Fruit fly (Drosophila melanogaster) whole organism, embryonic: Measurements from ENCODE around the gene lqfR.
A peak's percentile ranks its signal among the peaks of the same experiment; 100 is the strongest.

ENCODE experiments used
- Atf-2 ChIP-seq: fragments of 200-800 bp; sonication (Bioruptor generic); optimal IDR thresholded peaks from 2 replicates; lab custom pipeline; 2016; ENCODE audit warnings: missing biosample characterization, missing genetic modification characterization
- CG10209 ChIP-seq: fragments of 200-800 bp; sonication (Bioruptor generic); optimal IDR thresholded peaks from 3 replicates; lab custom pipeline; 2017; ENCODE audit warnings: missing biosample characterization, mild to moderate bottlenecking, missing genetic modification characterization, missing genetic modification reagents
- CG10979 ChIP-seq: fragments of 200-800 bp; sonication (Bioruptor generic); optimal IDR thresholded peaks from 2 replicates; lab custom pipeline; 2018; ENCODE audit warnings: missing biosample characterization, mild to moderate bottlenecking, missing genetic modification characterization, moderate library complexity
- CG11093 ChIP-seq: fragments of 200-800 bp; sonication (Bioruptor generic); IDR thresholded peaks from 3 replicates; pipeline ENCODE4 v1.3.6; 2022; ENCODE audit warnings: missing biosample characterization, missing genetic modification characterization
- CG11247 ChIP-seq: fragments of 200-800 bp; sonication (Bioruptor generic); IDR thresholded peaks from 2 replicates; pipeline ENCODE4 v1.3.6; 2022; ENCODE audit warnings: missing biosample characterization, missing genetic modification characterization
- CG12659 ChIP-seq: fragments of 200-800 bp; sonication (Bioruptor generic); optimal IDR thresholded peaks from 3 replicates; lab custom pipeline; 2017; ENCODE audit warnings: mild to moderate bottlenecking, missing biosample characterization, missing genetic modification reagents, missing genetic modification characterization
- CG14050 ChIP-seq: fragments of 200-800 bp; sonication (Bioruptor generic); IDR thresholded peaks from 3 replicates; pipeline ENCODE4 v1.3.6; 2022; ENCODE audit warnings: missing biosample characterization, missing genetic modification characterization
- CG15479 ChIP-seq: fragments of 200-800 bp; sonication (Bioruptor generic); optimal IDR thresholded peaks from 3 replicates; lab custom pipeline; 2019; ENCODE audit warnings: missing biosample characterization, mild to moderate bottlenecking, missing genetic modification characterization, moderate library complexity
- CG1602 ChIP-seq: fragments of 200-800 bp; sonication (Bioruptor generic); optimal IDR thresholded peaks from 3 replicates; lab custom pipeline; 2016; ENCODE audit warnings: missing biosample characterization, missing genetic modification characterization
- CG16863 ChIP-seq: fragments of 200-800 bp; sonication (Bioruptor generic); optimal IDR thresholded peaks from 3 replicates; lab custom pipeline; 2016; ENCODE audit warnings: missing biosample characterization, missing genetic modification characterization
- CG17361 ChIP-seq: fragments of 200-800 bp; sonication (Bioruptor generic); IDR thresholded peaks from 3 replicates; pipeline ENCODE4 v1.3.6; 2022; ENCODE audit warnings: missing biosample characterization, missing genetic modification characterization
- CG18599 ChIP-seq: fragments of 200-800 bp; sonication (Bioruptor generic); optimal IDR thresholded peaks from 3 replicates; lab custom pipeline; 2017; ENCODE audit warnings: missing biosample characterization, missing genetic modification characterization, mild to moderate bottlenecking, moderate library complexity, missing genetic modification reagents
- CG2712 ChIP-seq: fragments of 200-800 bp; optimal IDR thresholded peaks from 3 replicates; lab custom pipeline; 2019; ENCODE audit warnings: missing biosample characterization, mild to moderate bottlenecking, missing genetic modification characterization, moderate library complexity
- CG32767 ChIP-seq: fragments of 200-800 bp; sonication (Bioruptor generic); IDR thresholded peaks from 2 replicates; pipeline ENCODE4 v1.3.6; 2022; ENCODE audit warnings: missing biosample characterization, missing genetic modification characterization
- CG33557 ChIP-seq: fragments of 200-800 bp; sonication (Bioruptor generic); optimal IDR thresholded peaks from 2 replicates; lab custom pipeline; 2019; ENCODE audit warnings: missing biosample characterization, mild to moderate bottlenecking, missing genetic modification characterization, moderate library complexity
- CG9817 ChIP-seq: fragments of 200-800 bp; sonication (Bioruptor generic); optimal IDR thresholded peaks from 2 replicates; lab custom pipeline; 2018; ENCODE audit warnings: missing biosample characterization, mild to moderate bottlenecking, missing genetic modification characterization, moderate library complexity
- CHES-1-like ChIP-seq: fragments of 200-800 bp; sonication (Bioruptor generic); optimal IDR thresholded peaks from 2 replicates; lab custom pipeline; 2016; ENCODE audit warnings: missing biosample characterization, missing genetic modification characterization
- CkIIα-i1 ChIP-seq: fragments of 200-800 bp; sonication (Bioruptor generic); IDR thresholded peaks from 2 replicates; pipeline ENCODE4 v1.3.6; 2022; ENCODE audit warnings: missing biosample characterization, missing genetic modification characterization
- Dad ChIP-seq: fragments of 200-800 bp; sonication (Bioruptor generic); optimal IDR thresholded peaks from 3 replicates; lab custom pipeline; 2016; ENCODE audit warnings: missing biosample characterization, missing genetic modification characterization
- Fer2 ChIP-seq: fragments of 200-800 bp; sonication (Bioruptor generic); optimal IDR thresholded peaks from 2 replicates; lab custom pipeline; 2018; ENCODE audit warnings: missing biosample characterization, mild to moderate bottlenecking, missing genetic modification characterization, moderate library complexity
- Gug ChIP-seq: fragments of 200-800 bp; sonication (Bioruptor generic); IDR thresholded peaks from 4 replicates; pipeline ENCODE4 v1.3.6; 2022; ENCODE audit warnings: missing biosample characterization, missing genetic modification characterization
- HLH3B ChIP-seq: fragments of 200-800 bp; sonication (Bioruptor generic); IDR thresholded peaks from 2 replicates; pipeline ENCODE4 v1.3.6; 2022; ENCODE audit warnings: missing biosample characterization, missing genetic modification characterization
- Hr3 ChIP-seq: fragments of 200-800 bp; sonication (Bioruptor generic); optimal IDR thresholded peaks from 3 replicates; lab custom pipeline; 2016; ENCODE audit warnings: missing biosample characterization, missing genetic modification characterization
- Hr51 ChIP-seq, 2 experiments: fragments of 200-800 bp; sonication (Bioruptor generic); optimal IDR thresholded peaks; 2 replicates in 1 of 2; 3 replicates in 1 of 2; lab custom pipeline; 2016 to 2018; ENCODE audit warnings: missing biosample characterization in 2 of 2, missing genetic modification characterization in 2 of 2, mild to moderate bottlenecking in 1 of 2, moderate library complexity in 1 of 2
- Lhr ChIP-seq: fragments of 200-800 bp; sonication (Bioruptor generic); optimal IDR thresholded peaks from 3 replicates; lab custom pipeline; 2017; ENCODE audit warnings: mild to moderate bottlenecking, missing biosample characterization, missing genetic modification reagents, missing genetic modification characterization
- MBD-R2 ChIP-seq: fragments of 200-800 bp; sonication (Bioruptor generic); IDR thresholded peaks from 2 replicates; pipeline ENCODE4 v1.3.6; 2022; ENCODE audit warnings: missing biosample characterization, missing genetic modification characterization
- PHDP ChIP-seq: fragments of 200-800 bp; sonication (Bioruptor generic); optimal IDR thresholded peaks from 3 replicates; lab custom pipeline; 2018; ENCODE audit warnings: missing biosample characterization, mild to moderate bottlenecking, missing genetic modification characterization, moderate library complexity
- Pdp1 ChIP-seq, 2 experiments: fragments of 200-800 bp; sonication (Bioruptor generic); optimal IDR thresholded peaks; 3 replicates each; lab custom pipeline; 2016; ENCODE audit warnings: missing biosample characterization in 2 of 2, missing genetic modification characterization in 2 of 2, mild to moderate bottlenecking in 1 of 2, moderate library complexity in 1 of 2
- Rx ChIP-seq: fragments of 200-800 bp; sonication (Bioruptor generic); IDR thresholded peaks from 2 replicates; pipeline ENCODE4 v1.3.6; 2022; ENCODE audit warnings: missing biosample characterization, missing genetic modification characterization
- Taf1 ChIP-seq: fragments of 200-800 bp; sonication (Bioruptor generic); IDR thresholded peaks from 2 replicates; pipeline ENCODE4 v1.3.6; 2022; ENCODE audit warnings: missing biosample characterization, missing genetic modification characterization
- Xbp1 ChIP-seq: fragments of 200-800 bp; sonication (Bioruptor generic); optimal IDR thresholded peaks from 3 replicates; lab custom pipeline; 2016; ENCODE audit warnings: missing biosample characterization, mild to moderate bottlenecking, missing genetic modification characterization
- bbx ChIP-seq: fragments of 200-800 bp; sonication (Bioruptor generic); IDR thresholded peaks from 2 replicates; pipeline ENCODE4 v1.3.6; 2022; ENCODE audit warnings: missing biosample characterization, missing genetic modification characterization; ENCODE audit not compliant: partially characterized antibody
- chn ChIP-seq: fragments of 200-800 bp; sonication (Bioruptor generic); optimal IDR thresholded peaks from 2 replicates; lab custom pipeline; 2016; ENCODE audit warnings: missing biosample characterization, missing genetic modification characterization
- cwo ChIP-seq: fragments of 200-800 bp; sonication (Bioruptor generic); optimal IDR thresholded peaks from 3 replicates; lab custom pipeline; 2017; ENCODE audit warnings: missing biosample characterization, missing genetic modification characterization, mild to moderate bottlenecking, moderate library complexity, missing genetic modification reagents
- dmrt11E ChIP-seq: fragments of 200-800 bp; sonication (Bioruptor generic); optimal IDR thresholded peaks from 3 replicates; lab custom pipeline; 2018; ENCODE audit warnings: missing biosample characterization, mild to moderate bottlenecking, missing genetic modification characterization, moderate library complexity
- dpn ChIP-seq, 2 experiments: fragments of 200-800 bp; sonication (Bioruptor generic); optimal IDR thresholded peaks; 3 replicates each; lab custom pipeline; 2016; ENCODE audit warnings: missing biosample characterization in 2 of 2, missing genetic modification characterization in 2 of 2
- fd102C ChIP-seq: fragments of 200-800 bp; sonication (Bioruptor generic); optimal IDR thresholded peaks from 2 replicates; lab custom pipeline; 2018; ENCODE audit warnings: missing biosample characterization, mild to moderate bottlenecking, missing genetic modification characterization, moderate library complexity
- gcm ChIP-seq: fragments of 200-800 bp; sonication (Bioruptor generic); optimal IDR thresholded peaks from 2 replicates; lab custom pipeline; 2019; ENCODE audit warnings: missing biosample characterization, mild to moderate bottlenecking, missing genetic modification characterization, moderate library complexity
- her ChIP-seq: fragments of 200-800 bp; sonication (Bioruptor generic); optimal IDR thresholded peaks from 2 replicates; lab custom pipeline; 2016; ENCODE audit warnings: missing biosample characterization, missing genetic modification characterization
- ken ChIP-seq: fragments of 200-800 bp; sonication (Bioruptor generic); IDR thresholded peaks from 3 replicates; pipeline ENCODE4 v1.3.6; 2022; ENCODE audit warnings: missing biosample characterization, missing genetic modification characterization
- lola ChIP-seq, 3 experiments: fragments of >200 bp in 2 of 3; fragments of 200-800 bp in 1 of 3; sonication (Bioruptor generic) in 1 of 3; optimal IDR thresholded peaks; 2 replicates each; lab custom pipeline; 2017 to 2019; ENCODE audit warnings: missing biosample characterization in 3 of 3, missing genetic modification characterization in 3 of 3, mild to moderate bottlenecking in 1 of 3, moderate library complexity in 1 of 3
- pb ChIP-seq: fragments of 200-800 bp; sonication (Bioruptor generic); optimal IDR thresholded peaks from 3 replicates; lab custom pipeline; 2016; ENCODE audit warnings: missing biosample characterization, missing genetic modification characterization
- phol ChIP-seq: fragments of 200-800 bp; sonication (Bioruptor generic); optimal IDR thresholded peaks from 3 replicates; lab custom pipeline; 2018; ENCODE audit warnings: missing biosample characterization, mild to moderate bottlenecking, missing genetic modification characterization, moderate library complexity
- ranshi ChIP-seq: fragments of 200-800 bp; sonication (Bioruptor generic); IDR thresholded peaks from 2 replicates; pipeline ENCODE4 v1.3.6; 2022; ENCODE audit warnings: missing biosample characterization, missing genetic modification characterization
- rib ChIP-seq: fragments of 200-800 bp; sonication (Bioruptor generic); IDR thresholded peaks from 2 replicates; pipeline ENCODE4 v1.3.6; 2022; ENCODE audit warnings: missing biosample characterization, missing genetic modification characterization
- slbo ChIP-seq: fragments of 200-800 bp; sonication (Bioruptor generic); IDR thresholded peaks from 2 replicates; pipeline ENCODE4 v1.3.6; 2022; ENCODE audit warnings: missing biosample characterization, missing genetic modification characterization
- so ChIP-seq: fragments of 200-800 bp; sonication (Bioruptor generic); IDR thresholded peaks from 3 replicates; pipeline ENCODE4 v1.3.6; 2022; ENCODE audit warnings: missing biosample characterization, missing genetic modification characterization
- ssp ChIP-seq: fragments of 200-800 bp; sonication (Bioruptor generic); IDR thresholded peaks from 2 replicates; pipeline ENCODE4 v1.3.6; 2022; ENCODE audit warnings: missing biosample characterization, missing genetic modification characterization
- usp ChIP-seq: fragments of >200 bp; optimal IDR thresholded peaks from 2 replicates; lab custom pipeline; 2017; ENCODE audit warnings: missing biosample characterization, missing genetic modification characterization
- vvl ChIP-seq: fragments of 200-800 bp; sonication (Bioruptor generic); IDR thresholded peaks from 2 replicates; pipeline ENCODE4 v1.3.6; 2022; ENCODE audit warnings: missing biosample characterization, missing genetic modification characterization

lqfR gene

dm6 chr3R:22421618-22422017, 10.5 kb downstream of the lqfR start (continued):
- peak; percentile 60; the same call in 1 of the 3 replicates for TF ChIP-seq so (GFP tag; lab: Robert Waterston, UW)
- peak; percentile 67 for TF ChIP-seq PHDP
- peak; percentile 32 for TF ChIP-seq CG33557
- peak; percentile 60; the same call in 1 of the 2 replicates for TF ChIP-seq Taf1 (GFP tag; lab: Robert Waterston, UW)
- no peak for TF ChIP-seq bbx (GFP tag; lab: Robert Waterston, UW)
- TF ChIP-seq Pdp1 (GFP tag; optimal IDR thresholded peaks at IDR 0.05; lab: Kevin White, UChicago) = peak; percentile 67 to 75
- TF ChIP-seq Rx (GFP tag; lab: Robert Waterston, UW) = 0 out of 2 replicates have a peak, but pooled peaks have one; percentile 34
- TF ChIP-seq Hr3 (GFP tag; lab: Kevin White, UChicago) = peak; percentile 41
- peak; percentile 60; the same call in 1 of the 2 replicates for TF ChIP-seq CG32767 (GFP tag; lab: Robert Waterston, UW)
- no peak for TF ChIP-seq usp (GFP tag; lab: Kevin White, UChicago)
- TF ChIP-seq CkIIα-i1 (GFP tag; lab: Robert Waterston, UW) = no peak
- TF ChIP-seq Dad (GFP tag; lab: Kevin White, UChicago) = no peak
- TF ChIP-seq Fer2 (tag; lab: Kevin White, UChicago) = peak; percentile 29
- TF ChIP-seq dmrt11E (tag; lab: Kevin White, UChicago) = peak; percentile 41
- peak; percentile 27 for TF ChIP-seq Atf-2 (GFP tag; lab: Kevin White, UChicago)
- peak in 1 of 3 experiments; percentile 12 for TF ChIP-seq lola (GFP tag; optimal IDR thresholded peaks at IDR 0.05; lab: Kevin White, UChicago)
- no peak for TF ChIP-seq fd102C (GFP tag; lab: Kevin White, UChicago)
- TF ChIP-seq CG11247 = peak; percentile 63; the same call in 1 of the 2 replicates
- TF ChIP-seq pb (GFP tag; lab: Kevin White, UChicago) = peak; percentile 42
- TF ChIP-seq ssp = peak; percentile 51
- peak; percentile 62; the same call in 1 of the 2 replicates for TF ChIP-seq rib (GFP tag; lab: Robert Waterston, UW)
- peak; percentile 21 for TF ChIP-seq her
- TF ChIP-seq slbo (GFP tag; lab: Robert Waterston, UW) = peak; percentile 89
- TF ChIP-seq MBD-R2 (GFP tag; lab: Robert Waterston, UW) = peak; percentile 54; the same call in 1 of the 2 replicates
- peak; percentile 75 for TF ChIP-seq Gug (GFP tag; lab: Robert Waterston, UW)
- TF ChIP-seq dpn (GFP tag; optimal IDR thresholded peaks at IDR 0.05; lab: Kevin White, UChicago) = peak; percentile 65 to 81
- peak; percentile 37 for TF ChIP-seq cwo (GFP tag; lab: Kevin White, UChicago)
- TF ChIP-seq CG9817 (tag; lab: Kevin White, UChicago) = peak; percentile 75
- TF ChIP-seq Lhr (GFP tag; lab: Kevin White, UChicago) = no peak
- TF ChIP-seq gcm (GFP tag; lab: Kevin White, UChicago) = peak; percentile 4
- TF ChIP-seq CG14050 (GFP tag; lab: Robert Waterston, UW) = peak; percentile 51
- TF ChIP-seq CG12659 = peak; percentile 44
- no peak for TF ChIP-seq Hr51 (GFP tag; optimal IDR thresholded peaks at IDR 0.05; lab: Kevin White, UChicago)
- TF ChIP-seq phol (tag; lab: Kevin White, UChicago) = peak; percentile 26
- TF ChIP-seq CG15479 (GFP tag; lab: Kevin White, UChicago) = no peak
- peak; percentile 70 for TF ChIP-seq CG18599 (GFP tag; lab: Kevin White, UChicago)
- peak; percentile 68 for TF ChIP-seq Xbp1 (GFP tag; lab: Kevin White, UChicago)
- peak; percentile 64; the same call in 1 of the 2 replicates for TF ChIP-seq HLH3B (GFP tag; lab: Robert Waterston, UW)
- peak; percentile 14 for TF ChIP-seq CG1602 (GFP tag; lab: Kevin White, UChicago)
- TF ChIP-seq CHES-1-like (GFP tag; lab: Kevin White, UChicago) = no peak
- peak; percentile 90 for TF ChIP-seq vvl (GFP tag; lab: Robert Waterston, UW)
- TF ChIP-seq CG10209 = peak; percentile 33
- TF ChIP-seq CG11093 (GFP tag; lab: Robert Waterston, UW) = peak; percentile 53; the same call in 1 of the 3 replicates
- peak; percentile 47 for TF ChIP-seq CG16863
- TF ChIP-seq ranshi (GFP tag; lab: Robert Waterston, UW) = peak; percentile 82
- TF ChIP-seq CG10979 = peak; percentile 28
- TF ChIP-seq CG2712 = peak; percentile 69
- TF ChIP-seq chn = peak; percentile 39
- peak; percentile 70; the same call in 2 of the 3 replicates for TF ChIP-seq ken
- peak; percentile 47; the same call in 1 of the 3 replicates for TF ChIP-seq CG17361
